Worm (Caenorhabditis elegans) whole organism, L1 larva: ENCODE data around the gene oac-20.

Source experiments
- alr-1 ChIP-seq: fragments of 200-800 bp; sonication (Bioruptor generic); optimal IDR thresholded peaks from 2 replicates; lab custom pipeline; 2018; ENCODE audit warnings: borderline replicate concordance, mild to moderate bottlenecking, missing genetic modification characterization, missing compliant biosample characterization
- ama-1 ChIP-seq: fragments of 150-350 bp; optimal IDR thresholded peaks from 2 replicates; lab custom pipeline; 2014
- egl-27 ChIP-seq, 2 experiments: fragments of 150-350 bp in 1 of 2; sonication (generic microtip); optimal IDR thresholded peaks; 3 replicates each; lab custom pipeline; 2017 to 2018; ENCODE audit warnings: missing biosample characterization in 2 of 2, missing genetic modification characterization in 2 of 2, missing genetic modification reagents in 2 of 2
- isw-1 ChIP-seq: fragments of 200-800 bp; sonication (Bioruptor generic); IDR thresholded peaks from 2 replicates; pipeline ENCODE4 v1.3.6; 2022; ENCODE audit warnings: missing genetic modification characterization, missing compliant biosample characterization
- nhr-11 ChIP-seq: fragments of 150-350 bp; optimal IDR thresholded peaks from 2 replicates; lab custom pipeline; 2014; ENCODE audit warnings: missing biosample characterization, missing genetic modification characterization
- nhr-12 ChIP-seq: sonication (generic microtip); optimal IDR thresholded peaks from 2 replicates; lab custom pipeline; 2017; ENCODE audit warnings: missing biosample characterization, missing genetic modification characterization
- nhr-20 ChIP-seq: sonication (generic microtip); optimal IDR thresholded peaks from 2 replicates; lab custom pipeline; 2016; ENCODE audit warnings: mild to moderate bottlenecking, missing genetic modification characterization, missing compliant biosample characterization
- tbx-2 ChIP-seq: sonication (generic microtip); optimal IDR thresholded peaks from 2 replicates; lab custom pipeline; 2016; ENCODE audit warnings: missing genetic modification characterization, missing compliant biosample characterization

DNA sequence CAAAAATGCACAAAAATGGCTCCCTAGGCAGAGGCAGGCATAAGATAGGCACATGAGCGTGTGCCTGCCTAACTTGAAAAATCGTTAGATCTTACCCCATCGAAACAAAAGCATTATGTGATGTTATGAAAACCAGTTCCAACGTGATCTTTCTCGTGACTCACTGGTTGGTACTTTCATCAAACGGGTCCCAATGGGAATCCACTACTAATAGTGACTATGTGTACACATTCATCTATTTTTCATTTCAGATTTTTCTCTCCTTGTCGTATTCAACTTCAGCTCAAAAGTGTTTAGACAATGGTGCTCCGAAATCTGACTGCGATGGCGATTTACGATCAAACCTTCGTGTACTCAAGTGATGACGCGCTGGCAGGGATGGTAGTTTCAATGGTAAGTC lies 39.2 kb downstream of the oac-20 start, which contains the start of gene srx-43:
- TF ChIP-seq alr-1 (tag; lab: Kevin White, UChicago) (no peak), nhr-11 (no peak), nhr-12 (tag; lab: Kevin White, UChicago) (no peak), ama-1 (no peak), isw-1 (GFP tag; lab: Robert Waterston, UW) (no peak), nhr-20 (tag; lab: Kevin White, UChicago) (no peak), egl-27 (tag; optimal IDR thresholded peaks at IDR 0.05; lab: Kevin White, UChicago) (no peak), tbx-2 (tag; lab: Kevin White, UChicago) (no peak)
